Fruit fly (Drosophila melanogaster): ENCODE measurements around the gene Cpr65Ea.

Gene Cpr65Ea

dm6 chr3L:7090764-7091163 lies 4.4 kb upstream of the Cpr65Ea start:
- no peak for TF ChIP-seq CG6854 (GFP tag; optimal IDR thresholded peaks at IDR 0.05)
- TF ChIP-seq Smox (GFP tag; optimal IDR thresholded peaks at IDR 0.05) = no peak
- TF ChIP-seq CG16779 (tag; optimal IDR thresholded peaks at IDR 0.05) = no peak
- TF ChIP-seq fd59A (GFP tag; optimal IDR thresholded peaks at IDR 0.05) = no peak
- no peak for TF ChIP-seq CG9139 (GFP tag; optimal IDR thresholded peaks at IDR 0.05)
- peak; percentile 26 for TF ChIP-seq topi (GFP tag; optimal IDR thresholded peaks at IDR 0.05)
- peak; percentile 26 for TF ChIP-seq CG8632 (GFP tag; optimal IDR thresholded peaks at IDR 0.05)
- TF ChIP-seq Ets96B (tag; optimal IDR thresholded peaks at IDR 0.05) = peak; percentile 39
- TF ChIP-seq eg (GFP tag; IDR thresholded peaks at IDR 0.05) = peak; percentile 56; the same call in 1 of the 3 replicates
- no peak for TF ChIP-seq CG8119 (GFP tag; IDR thresholded peaks at IDR 0.05)
- peak; percentile 22 for TF ChIP-seq CG6808 (GFP tag; optimal IDR thresholded peaks at IDR 0.05)
- TF ChIP-seq CG3032 (tag; optimal IDR thresholded peaks at IDR 0.05) = peak; percentile 43
- TF ChIP-seq CG6163 (GFP tag; IDR thresholded peaks at IDR 0.05) = peak; percentile 47; the same call in 2 of the 3 replicates
- peak; percentile 31 for TF ChIP-seq CG10631 (GFP tag; optimal IDR thresholded peaks at IDR 0.05)
- TF ChIP-seq salr (GFP tag; optimal IDR thresholded peaks at IDR 0.05) = no peak
- peak; percentile 25 for TF ChIP-seq CG32006 (GFP tag; optimal IDR thresholded peaks at IDR 0.05)
- TF ChIP-seq svp (GFP tag) = peak; percentile 72
- no peak for TF ChIP-seq Eip93F (GFP tag; optimal IDR thresholded peaks at IDR 0.05)
- peak; percentile 13 for TF ChIP-seq net (GFP tag; optimal IDR thresholded peaks at IDR 0.05)
- TF ChIP-seq esn (GFP tag; optimal IDR thresholded peaks at IDR 0.05) = no peak
- TF ChIP-seq fkh (GFP tag; optimal IDR thresholded peaks at IDR 0.05) = no peak
- no peak for TF ChIP-seq CG11294 (GFP tag; IDR thresholded peaks at IDR 0.05)
- no peak for TF ChIP-seq dsx (GFP tag; optimal IDR thresholded peaks at IDR 0.05; ENCODE audit: poor library complexity, severe bottlenecking)
- peak; percentile 3 for TF ChIP-seq Met (GFP tag; optimal IDR thresholded peaks at IDR 0.05)
- TF ChIP-seq Eip78C (GFP tag) = peak; percentile 79
- no peak for TF ChIP-seq Hr39 (GFP tag; optimal IDR thresholded peaks at IDR 0.05)
- peak; percentile 17 for TF ChIP-seq cyc (GFP tag; optimal IDR thresholded peaks at IDR 0.05)
- TF ChIP-seq CG6276 (GFP tag; optimal IDR thresholded peaks at IDR 0.05) = no peak
- peak; percentile 32 for TF ChIP-seq spab (GFP tag; optimal IDR thresholded peaks at IDR 0.05)
- TF ChIP-seq lz (GFP tag; optimal IDR thresholded peaks at IDR 0.05) = no peak
- peak; percentile 20 for TF ChIP-seq Hr4 (GFP tag; optimal IDR thresholded peaks at IDR 0.05)
- TF ChIP-seq CG31627 (GFP tag; optimal IDR thresholded peaks at IDR 0.05) = no peak
- TF ChIP-seq OdsH (GFP tag; optimal IDR thresholded peaks at IDR 0.05) = peak; percentile 18
- TF ChIP-seq Eip75B (GFP tag; optimal IDR thresholded peaks at IDR 0.05) = peak; percentile 50
- TF ChIP-seq Hr38 (GFP tag; optimal IDR thresholded peaks at IDR 0.05) = no peak
- 0 out of 2 replicates have a peak, but pooled peaks have one; percentile 30 for TF ChIP-seq CG15336 (GFP tag; IDR thresholded peaks at IDR 0.05)
- TF ChIP-seq CG34406 (GFP tag; optimal IDR thresholded peaks at IDR 0.05) = peak; percentile 24
- no peak for TF ChIP-seq Ets21C (GFP tag; optimal IDR thresholded peaks at IDR 0.05)
- no peak for TF ChIP-seq Lpt (GFP tag; optimal IDR thresholded peaks at IDR 0.05)
- peak; percentile 43 for TF ChIP-seq CG11762 (GFP tag; optimal IDR thresholded peaks at IDR 0.05; ENCODE audit: insufficient read depth)
- no peak for TF ChIP-seq Blimp-1 (GFP tag; optimal IDR thresholded peaks at IDR 0.05)
- no peak for TF ChIP-seq Sox14 (GFP tag; optimal IDR thresholded peaks at IDR 0.05)
- no peak for TF ChIP-seq dac (GFP tag; optimal IDR thresholded peaks at IDR 0.05)
- TF ChIP-seq vri (GFP tag; optimal IDR thresholded peaks at IDR 0.05) = no peak
- peak; percentile 14 for TF ChIP-seq CG11902 (GFP tag; optimal IDR thresholded peaks at IDR 0.05)
- peak; percentile 34 for TF ChIP-seq CG6792 (GFP tag; optimal IDR thresholded peaks at IDR 0.05)
- TF ChIP-seq acj6 (GFP tag; optimal IDR thresholded peaks at IDR 0.05) = peak; percentile 43
- no peak for TF ChIP-seq Sox102F (GFP tag; optimal IDR thresholded peaks at IDR 0.05)
- TF ChIP-seq CG3919 (GFP tag; optimal IDR thresholded peaks at IDR 0.05) = peak; percentile 77
- peak; percentile 44 for TF ChIP-seq CG10669 (GFP tag; optimal IDR thresholded peaks at IDR 0.05)
- no peak for TF ChIP-seq Gug (GFP tag; IDR thresholded peaks at IDR 0.05)
- TF ChIP-seq CG4318 (GFP tag; optimal IDR thresholded peaks at IDR 0.05) = no peak
- peak; percentile 64 for TF ChIP-seq CG7368 (GFP tag; optimal IDR thresholded peaks at IDR 0.05)

Data from whole organism, prepupa.